Fruit fly (Drosophila melanogaster): ENCODE results near the gene CG14200.

CG14200 gene

DNA sequence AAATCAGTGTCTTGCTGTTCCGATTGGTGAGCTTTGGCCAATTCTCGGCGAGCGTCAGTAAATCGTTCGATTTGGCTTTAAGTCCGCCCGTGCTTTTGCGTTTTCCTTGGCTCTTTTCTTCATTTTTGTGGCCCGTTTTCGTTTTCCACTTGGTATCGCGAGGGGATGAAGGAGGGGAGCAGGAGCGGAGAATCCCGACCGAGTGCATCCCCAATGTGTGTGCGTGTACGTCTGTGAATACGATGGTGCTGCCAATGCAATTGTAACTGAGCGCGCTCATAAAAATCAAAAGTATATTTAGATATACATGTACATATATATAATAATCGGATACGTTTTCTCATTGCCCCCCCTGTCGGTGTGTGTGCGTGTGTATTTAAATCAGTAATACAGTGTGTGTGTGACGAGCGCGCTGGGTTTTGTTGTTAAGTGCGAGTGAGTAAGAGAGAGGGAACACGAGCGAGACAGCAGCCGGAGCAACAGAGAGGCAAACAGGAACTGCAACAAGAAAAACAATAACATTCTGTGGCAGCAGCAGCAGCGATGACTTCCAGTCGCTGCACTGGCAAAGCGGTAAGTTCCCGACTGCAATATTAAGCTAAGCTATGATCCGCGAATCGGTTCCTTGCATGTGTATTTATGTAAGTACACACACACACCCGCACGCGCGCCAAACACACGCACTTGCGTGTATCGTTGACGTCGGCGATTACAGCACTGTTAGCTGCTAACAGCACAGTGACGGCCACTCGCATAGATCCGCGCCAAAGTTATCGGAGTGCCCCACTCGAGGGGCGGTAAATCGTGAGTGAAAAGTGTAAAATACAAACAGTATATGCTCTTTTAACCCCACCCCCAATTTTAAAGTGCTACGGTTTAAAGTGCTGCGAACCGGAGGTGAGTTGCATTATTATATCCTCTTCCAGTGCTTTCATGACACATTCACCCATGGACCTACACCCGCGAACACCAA lies 592 bp downstream of the CG14200 start:
- TF ChIP-seq CG6808 (GFP tag; optimal IDR thresholded peaks at IDR 0.05) (peak; percentile 57), CG11294 (GFP tag; IDR thresholded peaks at IDR 0.05) (peak; percentile 47; the same call in 1 of the 2 replicates), CG6792 (GFP tag; optimal IDR thresholded peaks at IDR 0.05) (peak; percentile 62), CG1621 (tag; optimal IDR thresholded peaks at IDR 0.05) (peak; percentile 64), Eip78C (GFP tag) (peak; percentile 90), Eip75B (GFP tag; optimal IDR thresholded peaks at IDR 0.05) (peak; percentile 62), CG10669 (GFP tag; optimal IDR thresholded peaks at IDR 0.05) (peak; percentile 59), acj6 (GFP tag; optimal IDR thresholded peaks at IDR 0.05) (peak; percentile 64), fd85E (GFP tag; optimal IDR thresholded peaks at IDR 0.05) (peak; percentile 19), CG7368 (GFP tag; optimal IDR thresholded peaks at IDR 0.05) (peak; percentile 55), CG6854 (GFP tag; optimal IDR thresholded peaks at IDR 0.05) (no peak), Lpt (GFP tag; optimal IDR thresholded peaks at IDR 0.05) (peak; percentile 36), CG3032 (tag; optimal IDR thresholded peaks at IDR 0.05) (peak; percentile 57), Gug (GFP tag; IDR thresholded peaks at IDR 0.05) (peak; percentile 73), CG6276 (GFP tag; optimal IDR thresholded peaks at IDR 0.05) (peak; percentile 58), Sox14 (GFP tag; optimal IDR thresholded peaks at IDR 0.05) (peak; percentile 66), CG8632 (GFP tag; optimal IDR thresholded peaks at IDR 0.05) (peak; percentile 56), spab (GFP tag; optimal IDR thresholded peaks at IDR 0.05) (no peak), Hr39 (GFP tag; optimal IDR thresholded peaks at IDR 0.05) (peak; percentile 68), Hr4 (GFP tag; optimal IDR thresholded peaks at IDR 0.05) (peak; percentile 74), CG11762 (GFP tag; optimal IDR thresholded peaks at IDR 0.05; ENCODE audit: insufficient read depth) (peak; percentile 38), achi (GFP tag; optimal IDR thresholded peaks at IDR 0.05) (peak; percentile 53), ss (GFP tag; optimal IDR thresholded peaks at IDR 0.05) (peak; percentile 9 to 48), eg (GFP tag; IDR thresholded peaks at IDR 0.05) (peak; percentile 84), Ets21C (GFP tag; optimal IDR thresholded peaks at IDR 0.05) (peak; percentile 3), fd59A (GFP tag; optimal IDR thresholded peaks at IDR 0.05) (peak; percentile 45), Sox15 (GFP tag; optimal IDR thresholded peaks at IDR 0.05) (peak; percentile 50), cyc (GFP tag; optimal IDR thresholded peaks at IDR 0.05) (peak; percentile 63), CG16779 (tag; optimal IDR thresholded peaks at IDR 0.05) (peak; percentile 12), Smox (GFP tag; optimal IDR thresholded peaks at IDR 0.05) (peak; percentile 60), Blimp-1 (GFP tag; optimal IDR thresholded peaks at IDR 0.05) (no peak), dac (GFP tag; optimal IDR thresholded peaks at IDR 0.05) (peak; percentile 66), CG31627 (GFP tag; optimal IDR thresholded peaks at IDR 0.05) (peak; percentile 69), Hr38 (GFP tag; optimal IDR thresholded peaks at IDR 0.05) (no peak), CG8319 (GFP tag; optimal IDR thresholded peaks at IDR 0.05) (peak; percentile 35), esn (GFP tag; optimal IDR thresholded peaks at IDR 0.05) (peak; percentile 61), CG3919 (GFP tag; optimal IDR thresholded peaks at IDR 0.05) (peak; percentile 61), Eip93F (GFP tag; optimal IDR thresholded peaks at IDR 0.05) (no peak), topi (GFP tag; optimal IDR thresholded peaks at IDR 0.05) (peak; percentile 69), Ets96B (tag; optimal IDR thresholded peaks at IDR 0.05) (peak; percentile 56), CG11902 (GFP tag; optimal IDR thresholded peaks at IDR 0.05) (peak; percentile 43), CG9139 (GFP tag; optimal IDR thresholded peaks at IDR 0.05) (no peak), CG4318 (GFP tag; optimal IDR thresholded peaks at IDR 0.05) (no peak), CG10631 (GFP tag; optimal IDR thresholded peaks at IDR 0.05) (peak; percentile 69), CG34406 (GFP tag; optimal IDR thresholded peaks at IDR 0.05) (peak; percentile 26), CG8119 (GFP tag; IDR thresholded peaks at IDR 0.05) (peak; percentile 77), dsx (GFP tag; optimal IDR thresholded peaks at IDR 0.05; ENCODE audit: poor library complexity, severe bottlenecking) (no peak), pdm3 (GFP tag; optimal IDR thresholded peaks at IDR 0.05) (peak; percentile 77), CG32006 (GFP tag; optimal IDR thresholded peaks at IDR 0.05) (peak; percentile 84)

Data from whole organism, prepupa.